Worm (Caenorhabditis elegans) whole organism, L4 larva: Measurements from ENCODE around the gene col-128.

Source experiments
- F49E8.2 ChIP-seq: sonication (generic microtip); optimal IDR thresholded peaks from 2 replicates; lab custom pipeline; 2016; ENCODE audit warnings: missing compliant biosample characterization, mild to moderate bottlenecking, missing genetic modification characterization, borderline replicate concordance
- R02D3.7 ChIP-seq: fragments of 150-350 bp; sonication (generic microtip); optimal IDR thresholded peaks from 3 replicates; lab custom pipeline; 2014; ENCODE audit warnings: missing biosample characterization, missing genetic modification characterization
- Y105C5A.15 ChIP-seq: fragments of 200-800 bp; sonication (Bioruptor generic); IDR thresholded peaks from 2 replicates; pipeline ENCODE4 v1.3.6; 2022; ENCODE audit warnings: missing genetic modification characterization, missing compliant biosample characterization
- Y48G9A.11 ChIP-seq: fragments of 200-800 bp; sonication (Bioruptor generic); IDR thresholded peaks from 2 replicates; pipeline ENCODE4 v1.3.6; 2022; ENCODE audit warnings: missing genetic modification reagents, missing genetic modification characterization, missing compliant biosample characterization
- Y75B8A.6 ChIP-seq: fragments of 200-800 bp; sonication (Bioruptor generic); IDR thresholded peaks from 2 replicates; pipeline ENCODE4 v1.3.6; 2022; ENCODE audit warnings: missing genetic modification reagents, missing genetic modification characterization, missing compliant biosample characterization
- aha-1 ChIP-seq: fragments of 150-350 bp; peaks from one replicate; lab custom pipeline; 2014; ENCODE audit warnings: missing biosample characterization, missing genetic modification characterization
- ama-1 ChIP-seq: fragments of 150-350 bp; optimal IDR thresholded peaks from 2 replicates; lab custom pipeline; 2014; ENCODE audit warnings: inconsistent platforms, mixed read lengths
- arid-1 ChIP-seq: fragments of 200-800 bp; sonication (Bioruptor generic); conservative IDR thresholded peaks from 2 replicates; pipeline ENCODE4 v1.3.6; 2022; ENCODE audit warnings: missing genetic modification reagents, missing genetic modification characterization, missing compliant biosample characterization
- ceh-20 ChIP-seq: fragments of 200-800 bp; sonication (Bioruptor generic); IDR thresholded peaks from 2 replicates; pipeline ENCODE4 v1.3.6; 2022; ENCODE audit warnings: missing genetic modification reagents, missing genetic modification characterization, missing compliant biosample characterization
- ceh-44 ChIP-seq: fragments of 200-800 bp; sonication (Bioruptor generic); IDR thresholded peaks from 2 replicates; pipeline ENCODE4 v1.3.6; 2022; ENCODE audit warnings: missing genetic modification reagents, missing genetic modification characterization, missing compliant biosample characterization
- ceh-62 ChIP-seq: sonication (generic microtip); optimal IDR thresholded peaks from 2 replicates; lab custom pipeline; 2017; ENCODE audit warnings: missing biosample characterization, missing genetic modification characterization
- ceh-82 ChIP-seq: sonication (generic microtip); optimal IDR thresholded peaks from 2 replicates; lab custom pipeline; 2017; ENCODE audit warnings: missing biosample characterization, missing genetic modification characterization
- ces-1 ChIP-seq: fragments of 150-350 bp; sonication (generic microtip); optimal IDR thresholded peaks from 4 replicates; lab custom pipeline; 2014; ENCODE audit warnings: missing biosample characterization, missing genetic modification reagents, missing genetic modification characterization
- cey-2 ChIP-seq: sonication (generic microtip); optimal IDR thresholded peaks from 3 replicates; lab custom pipeline; 2017; ENCODE audit warnings: missing genetic modification characterization, mild to moderate bottlenecking, missing compliant biosample characterization, antibody characterized with exemption, borderline replicate concordance; ENCODE audit not compliant: insufficient read depth
- daf-8 ChIP-seq: fragments of 200-800 bp; sonication (Bioruptor generic); IDR thresholded peaks from 2 replicates; pipeline ENCODE4 v1.3.6; 2022; ENCODE audit warnings: missing genetic modification characterization, missing compliant biosample characterization
- dmd-6 ChIP-seq: fragments of 200-800 bp; sonication (Bioruptor generic); IDR thresholded peaks from 2 replicates; pipeline ENCODE4 v1.3.6; 2022; ENCODE audit warnings: missing genetic modification reagents, missing genetic modification characterization, missing compliant biosample characterization
- dmd-8 ChIP-seq: fragments of 200-800 bp; sonication (Bioruptor generic); IDR thresholded peaks from 2 replicates; pipeline ENCODE4 v1.3.6; 2022; ENCODE audit warnings: missing genetic modification characterization, missing compliant biosample characterization
- duxl-1 ChIP-seq: sonication (generic microtip); optimal IDR thresholded peaks from 2 replicates; lab custom pipeline; 2016; ENCODE audit warnings: mild to moderate bottlenecking, missing genetic modification characterization, moderate library complexity, missing compliant biosample characterization; ENCODE audit not compliant: poor library complexity
- dve-1 ChIP-seq: sonication (generic microtip); optimal IDR thresholded peaks from 2 replicates; lab custom pipeline; 2017; ENCODE audit warnings: antibody characterized with exemption, mild to moderate bottlenecking, missing genetic modification characterization, missing compliant biosample characterization; ENCODE audit not compliant: insufficient read depth
- egl-43 ChIP-seq: fragments of 200-800 bp; sonication (Bioruptor generic); IDR thresholded peaks from 2 replicates; pipeline ENCODE4 v1.3.6; 2022; ENCODE audit warnings: missing genetic modification reagents, missing genetic modification characterization, missing compliant biosample characterization
- gei-8 ChIP-seq: fragments of 200-800 bp; sonication (Bioruptor generic); optimal IDR thresholded peaks from 2 replicates; lab custom pipeline; 2018; ENCODE audit warnings: mild to moderate bottlenecking, missing genetic modification characterization, missing compliant biosample characterization
- hif-1 ChIP-seq, 2 experiments: sonication (generic microtip); optimal IDR thresholded peaks; 2 replicates each; lab custom pipeline; 2016 to 2017; ENCODE audit warnings: missing compliant biosample characterization in 2 of 2, missing genetic modification characterization in 2 of 2, missing genetic modification reagents in 2 of 2, missing genotype in 2 of 2, mild to moderate bottlenecking in 1 of 2
- hlh-30 ChIP-seq: sonication (generic microtip); optimal IDR thresholded peaks from 2 replicates; lab custom pipeline; 2017; ENCODE audit warnings: antibody characterized with exemption, mild to moderate bottlenecking, missing genetic modification characterization, missing compliant biosample characterization; ENCODE audit not compliant: insufficient read depth
- jun-1 ChIP-seq: fragments of 150-350 bp; optimal IDR thresholded peaks from 2 replicates; lab custom pipeline; 2014; ENCODE audit warnings: missing biosample characterization, missing genetic modification reagents, missing genetic modification characterization
- lin-1 ChIP-seq: fragments of 200-800 bp; sonication (Bioruptor generic); IDR thresholded peaks from 2 replicates; pipeline ENCODE4 v1.3.6; 2022; ENCODE audit warnings: missing genetic modification reagents, missing genetic modification characterization, missing compliant biosample characterization
- lin-13 ChIP-seq: fragments of 150-350 bp; optimal IDR thresholded peaks from 2 replicates; lab custom pipeline; 2014; ENCODE audit warnings: missing biosample characterization, missing genetic modification reagents, missing genetic modification characterization
- lin-38 ChIP-seq: fragments of 200-800 bp; sonication (Bioruptor generic); IDR thresholded peaks from 2 replicates; pipeline ENCODE4 v1.3.6; 2022; ENCODE audit warnings: missing genetic modification reagents, missing genetic modification characterization, missing compliant biosample characterization
- lin-39 ChIP-seq: fragments of 150-350 bp; optimal IDR thresholded peaks from 2 replicates; lab custom pipeline; 2014; ENCODE audit warnings: missing biosample characterization, missing genetic modification reagents, missing genetic modification characterization
- lir-3 ChIP-seq: sonication (generic microtip); optimal IDR thresholded peaks from 2 replicates; lab custom pipeline; 2016; ENCODE audit warnings: mild to moderate bottlenecking, missing genetic modification characterization, missing compliant biosample characterization
- lsy-2 ChIP-seq, 2 experiments: fragments of 150-350 bp in 1 of 2; sonication (generic microtip) in 1 of 2; optimal IDR thresholded peaks; 2 replicates each; lab custom pipeline; 2014 to 2017; ENCODE audit warnings: missing biosample characterization in 2 of 2, missing genetic modification characterization in 2 of 2
- madf-5 ChIP-seq, 2 experiments: fragments of 200-800 bp; sonication (Bioruptor generic); IDR thresholded peaks; 2 replicates each; pipeline ENCODE4 v1.3.6; 2022; ENCODE audit warnings: missing compliant biosample characterization in 2 of 2, missing genetic modification characterization in 2 of 2
- madf-9 ChIP-seq: fragments of 200-800 bp; sonication (Bioruptor generic); conservative IDR thresholded peaks from 2 replicates; pipeline ENCODE4 v1.3.6; 2022; ENCODE audit warnings: missing genetic modification reagents, missing genetic modification characterization, missing compliant biosample characterization
- mdl-1 ChIP-seq, 2 experiments: fragments of 150-350 bp in 1 of 2; sonication (generic microtip) in 1 of 2; optimal IDR thresholded peaks; 2 replicates each; lab custom pipeline; 2014 to 2017; ENCODE audit warnings: missing biosample characterization in 2 of 2, missing genetic modification characterization in 2 of 2
- mxl-3 ChIP-seq: fragments of 200-800 bp; sonication (Bioruptor generic); optimal IDR thresholded peaks from 2 replicates; lab custom pipeline; 2018; ENCODE audit warnings: mild to moderate bottlenecking, missing genetic modification characterization, missing compliant biosample characterization
- nhr-11 ChIP-seq: fragments of 150-350 bp; optimal IDR thresholded peaks from 2 replicates; lab custom pipeline; 2014; ENCODE audit warnings: missing biosample characterization, missing genetic modification characterization
- nhr-237 ChIP-seq: sonication (generic microtip); optimal IDR thresholded peaks from 2 replicates; lab custom pipeline; 2017; ENCODE audit warnings: missing biosample characterization, missing genetic modification characterization
- nhr-28 ChIP-seq: fragments of 150-350 bp; optimal IDR thresholded peaks from 2 replicates; lab custom pipeline; 2014; ENCODE audit warnings: missing biosample characterization, missing genetic modification characterization
- nhr-42 ChIP-seq: fragments of 200-800 bp; sonication (Bioruptor generic); IDR thresholded peaks from 2 replicates; pipeline ENCODE4 v1.3.6; 2022; ENCODE audit warnings: missing genetic modification characterization, missing compliant biosample characterization
- nhr-6 ChIP-seq: fragments of 150-350 bp; optimal IDR thresholded peaks from 2 replicates; lab custom pipeline; 2014; ENCODE audit warnings: missing biosample characterization, missing genetic modification characterization
- nhr-76 ChIP-seq: fragments of 150-350 bp; optimal IDR thresholded peaks from 2 replicates; lab custom pipeline; 2014; ENCODE audit warnings: missing biosample characterization, missing genetic modification characterization
- pha-4 ChIP-seq, 2 experiments: fragments of 150-350 bp in 1 of 2; fragments of 200-800 bp in 1 of 2; sonication (Bioruptor generic) in 1 of 2; IDR thresholded peaks in 1 of 2; optimal IDR thresholded peaks in 1 of 2; 2 replicates each; pipeline versions ENCODE4 v1.3.6 to Lab custom; 2014 to 2022; ENCODE audit warnings: missing genetic modification characterization in 2 of 2, missing genetic modification reagents in 2 of 2, missing biosample characterization in 1 of 2, missing compliant biosample characterization in 1 of 2
- php-3 ChIP-seq: fragments of 200-800 bp; sonication (Bioruptor generic); IDR thresholded peaks from 2 replicates; pipeline ENCODE4 v1.3.6; 2022; ENCODE audit warnings: missing genetic modification reagents, missing genetic modification characterization, missing compliant biosample characterization
- sdz-12 ChIP-seq: fragments of 200-800 bp; sonication (Bioruptor generic); optimal IDR thresholded peaks from 2 replicates; lab custom pipeline; 2018; ENCODE audit warnings: mild to moderate bottlenecking, missing genetic modification characterization, missing compliant biosample characterization
- spr-1 ChIP-seq: sonication (generic microtip); optimal IDR thresholded peaks from 2 replicates; lab custom pipeline; 2016; ENCODE audit warnings: mild to moderate bottlenecking, missing genetic modification characterization, missing compliant biosample characterization
- tag-97 ChIP-seq: fragments of 200-800 bp; sonication (Bioruptor generic); IDR thresholded peaks from 2 replicates; pipeline ENCODE4 v1.3.6; 2022; ENCODE audit warnings: missing genetic modification characterization, missing compliant biosample characterization
- tra-1 ChIP-seq: fragments of 200-800 bp; sonication (Bioruptor generic); IDR thresholded peaks from 2 replicates; pipeline ENCODE4 v1.3.6; 2022; ENCODE audit warnings: missing genetic modification reagents, missing genetic modification characterization, missing compliant biosample characterization
- unc-39 ChIP-seq: sonication (generic microtip); optimal IDR thresholded peaks from 2 replicates; lab custom pipeline; 2017; ENCODE audit warnings: missing biosample characterization, missing genetic modification characterization
- unc-62 ChIP-seq, 3 experiments: fragments of 150-350 bp in 1 of 3; sonication (generic microtip); optimal IDR thresholded peaks in 2 of 3; peaks in 1 of 3; 1 replicate in 1 of 3; 2 replicates in 2 of 3; lab custom pipeline; 2014 to 2017; ENCODE audit warnings: missing biosample characterization in 3 of 3, missing genetic modification characterization in 3 of 3, missing genetic modification reagents in 3 of 3, missing genotype in 1 of 3
- vab-7 ChIP-seq: fragments of 200-800 bp; sonication (Bioruptor generic); IDR thresholded peaks from 2 replicates; pipeline ENCODE4 v1.3.6; 2022; ENCODE audit warnings: missing genetic modification reagents, missing genetic modification characterization, missing compliant biosample characterization
- zip-2 ChIP-seq: fragments of 150-350 bp; optimal IDR thresholded peaks from 2 replicates; lab custom pipeline; 2014; ENCODE audit warnings: missing biosample characterization, missing genetic modification characterization
- ztf-11 ChIP-seq: fragments of 150-350 bp; optimal IDR thresholded peaks from 2 replicates; lab custom pipeline; 2014; ENCODE audit warnings: missing biosample characterization, missing genetic modification characterization

The col-128 gene

ce11 chrIV:11523685-11524084 is 28.1 kb downstream of the col-128 start (continued):
- TF ChIP-seq unc-62 (GFP tag; optimal IDR thresholded peaks at IDR 0.05 in 1 of 2; lab: Kevin White, UChicago) (no peak), unc-62 (tag; optimal IDR thresholded peaks at IDR 0.05; lab: Kevin White, UChicago) (no peak), ces-1 (no peak), ama-1 (lab: Kevin White, UChicago) (no peak), hlh-30 (peak; percentile 83), vab-7 (no peak), egl-43 (GFP tag; lab: Robert Waterston, UW) (0 out of 2 replicates have a peak, but pooled peaks have one; percentile 11), lin-1 (no peak), mdl-1 (tag; optimal IDR thresholded peaks at IDR 0.05; lab: Kevin White, UChicago) (no peak), jun-1 (no peak), cey-2 (tag; lab: Kevin White, UChicago) (no peak), pha-4 (GFP tag; IDR thresholded peaks at IDR 0.05; lab: Robert Waterston, UW) (no peak), pha-4 (tag; optimal IDR thresholded peaks at IDR 0.05; lab: Kevin White, UChicago) (no peak), arid-1 (GFP tag; lab: Robert Waterston, UW) (no peak), hif-1 (tag; optimal IDR thresholded peaks at IDR 0.05; lab: Kevin White, UChicago) (no peak), duxl-1 (tag; lab: Kevin White, UChicago) (no peak), spr-1 (no peak), dmd-6 (GFP tag; lab: Robert Waterston, UW) (no peak; the same call in 1 of the 2 replicates), Y48G9A.11 (no peak), daf-8 (GFP tag; lab: Robert Waterston, UW) (no peak), nhr-28 (no peak), ceh-20 (GFP tag; lab: Robert Waterston, UW) (0 out of 2 replicates have a peak, but pooled peaks have one; percentile 18), lin-39 (tag; lab: Kevin White, UChicago) (no peak), nhr-42 (no peak), nhr-76 (tag; lab: Kevin White, UChicago) (no peak), mxl-3 (GFP tag; lab: Kevin White, UChicago) (no peak), ceh-62 (no peak), Y105C5A.15 (no peak), ceh-44 (GFP tag; lab: Robert Waterston, UW) (no peak), lir-3 (tag; lab: Kevin White, UChicago) (no peak), nhr-11 (no peak), Y75B8A.6 (GFP tag; lab: Robert Waterston, UW) (no peak), tag-97 (GFP tag; lab: Robert Waterston, UW) (no peak), madf-9 (GFP tag; lab: Robert Waterston, UW) (no peak), ceh-82 (no peak), lsy-2 (tag; optimal IDR thresholded peaks at IDR 0.05; lab: Kevin White, UChicago) (no peak), ztf-11 (tag; lab: Kevin White, UChicago) (no peak), php-3 (GFP tag; lab: Robert Waterston, UW) (no peak), sdz-12 (GFP tag; lab: Kevin White, UChicago) (no peak), lin-38 (GFP tag; lab: Robert Waterston, UW) (no peak), F49E8.2 (tag; lab: Kevin White, UChicago) (no peak), nhr-6 (tag; lab: Kevin White, UChicago) (no peak), R02D3.7 (tag; lab: Kevin White, UChicago) (no peak), dve-1 (tag; lab: Kevin White, UChicago) (peak; percentile 6), unc-39 (tag; lab: Kevin White, UChicago) (no peak), nhr-237 (tag; lab: Kevin White, UChicago) (no peak), tra-1 (GFP tag; lab: Robert Waterston, UW) (no peak), lin-13 (GFP tag; lab: Kevin White, UChicago) (peak; percentile 6), madf-5 (GFP tag; IDR thresholded peaks at IDR 0.05; lab: Robert Waterston, UW) (no peak), aha-1 (peak; percentile 88), zip-2 (tag; lab: Kevin White, UChicago) (no peak), gei-8 (GFP tag; lab: Kevin White, UChicago) (peak; percentile 19), dmd-8 (GFP tag; lab: Robert Waterston, UW) (no peak)
